Worm (Caenorhabditis elegans) whole organism, L2 larva: Measurements from ENCODE around the gene dsl-7.
A peak's percentile ranks its signal among the peaks of the same experiment; 100 is the strongest.

Source experiments
- C34F6.9 ChIP-seq: fragments of 150-350 bp; optimal IDR thresholded peaks from 2 replicates; lab custom pipeline; 2014; ENCODE audit warnings: missing biosample characterization, missing genetic modification characterization
- F13H6.1 ChIP-seq: sonication (generic microtip); optimal IDR thresholded peaks from 2 replicates; lab custom pipeline; 2016; ENCODE audit warnings: missing genetic modification characterization, missing compliant biosample characterization
- Y55F3AM.14 ChIP-seq: fragments of 200-800 bp; sonication (Bioruptor generic); optimal IDR thresholded peaks from 2 replicates; lab custom pipeline; 2018; ENCODE audit warnings: mild to moderate bottlenecking, missing genetic modification characterization, missing compliant biosample characterization
- alr-1 ChIP-seq: fragments of 150-350 bp; optimal IDR thresholded peaks from 2 replicates; lab custom pipeline; 2014; ENCODE audit warnings: missing biosample characterization, missing genetic modification characterization
- aly-2 ChIP-seq: fragments of 150-350 bp; optimal IDR thresholded peaks from 2 replicates; lab custom pipeline; 2014; ENCODE audit warnings: missing biosample characterization, missing genetic modification characterization
- ama-1 ChIP-seq: fragments of 150-350 bp; optimal IDR thresholded peaks from 2 replicates; lab custom pipeline; 2018; ENCODE audit warnings: inconsistent platforms
- blmp-1 ChIP-seq: sonication (generic microtip); optimal IDR thresholded peaks from 2 replicates; lab custom pipeline; 2017; ENCODE audit warnings: missing genetic modification characterization, mild to moderate bottlenecking, missing compliant biosample characterization, antibody characterized with exemption, moderate library complexity; ENCODE audit not compliant: insufficient read depth
- ceh-16 ChIP-seq: fragments of 150-350 bp; optimal IDR thresholded peaks from 2 replicates; lab custom pipeline; 2014; ENCODE audit warnings: missing biosample characterization, missing genetic modification characterization
- ceh-82 ChIP-seq: fragments of 150-350 bp; optimal IDR thresholded peaks from 2 replicates; lab custom pipeline; 2014; ENCODE audit warnings: missing biosample characterization, missing genetic modification characterization
- crh-2 ChIP-seq: sonication (generic microtip); optimal IDR thresholded peaks from 2 replicates; lab custom pipeline; 2017; ENCODE audit warnings: missing biosample characterization, missing genetic modification characterization
- dmd-4 ChIP-seq: sonication (generic microtip); optimal IDR thresholded peaks from 2 replicates; lab custom pipeline; 2017; ENCODE audit warnings: missing biosample characterization, missing genetic modification characterization
- egl-27 ChIP-seq: sonication (generic microtip); optimal IDR thresholded peaks from 3 replicates; lab custom pipeline; 2017; ENCODE audit warnings: missing biosample characterization, missing genetic modification reagents, missing genetic modification characterization
- elt-1 ChIP-seq: fragments of 150-350 bp; optimal IDR thresholded peaks from 2 replicates; lab custom pipeline; 2014; ENCODE audit warnings: missing biosample characterization, missing genetic modification characterization
- fos-1 ChIP-seq: fragments of 150-350 bp; optimal IDR thresholded peaks from 2 replicates; lab custom pipeline; 2014; ENCODE audit warnings: missing biosample characterization, missing genetic modification characterization
- gmeb-1 ChIP-seq: fragments of 150-350 bp; optimal IDR thresholded peaks from 2 replicates; lab custom pipeline; 2014; ENCODE audit warnings: missing biosample characterization, missing genetic modification characterization
- lin-11 ChIP-seq: fragments of 150-350 bp; sonication (generic microtip); optimal IDR thresholded peaks from 2 replicates; lab custom pipeline; 2014; ENCODE audit warnings: missing biosample characterization, missing genetic modification characterization, inconsistent platforms, mixed read lengths
- lin-13 ChIP-seq: fragments of 150-350 bp; optimal IDR thresholded peaks from 2 replicates; lab custom pipeline; 2014; ENCODE audit warnings: missing biosample characterization, missing genetic modification reagents, missing genetic modification characterization
- lin-39 ChIP-seq: fragments of 150-350 bp; optimal IDR thresholded peaks from 2 replicates; lab custom pipeline; 2014; ENCODE audit warnings: missing biosample characterization, missing genetic modification reagents, missing genetic modification characterization
- lsy-2 ChIP-seq, 2 experiments: fragments of 150-350 bp in 1 of 2; sonication (generic microtip) in 1 of 2; optimal IDR thresholded peaks; 2 replicates each; lab custom pipeline; 2014 to 2017; ENCODE audit warnings: missing biosample characterization in 2 of 2, missing genetic modification characterization in 2 of 2
- mab-5 ChIP-seq: fragments of 150-350 bp; optimal IDR thresholded peaks from 2 replicates; lab custom pipeline; 2014; ENCODE audit warnings: missing biosample characterization, missing genetic modification characterization
- mbf-1 ChIP-seq: sonication (generic microtip); optimal IDR thresholded peaks from 2 replicates; lab custom pipeline; 2017; ENCODE audit warnings: missing biosample characterization, missing genetic modification characterization
- mdl-1 ChIP-seq, 2 experiments: fragments of 150-350 bp in 1 of 2; sonication (generic microtip) in 1 of 2; optimal IDR thresholded peaks; 2 replicates each; lab custom pipeline; 2017; ENCODE audit warnings: missing biosample characterization in 2 of 2, missing genetic modification characterization in 2 of 2
- nhr-10 ChIP-seq: sonication (generic microtip); optimal IDR thresholded peaks from 2 replicates; lab custom pipeline; 2017; ENCODE audit warnings: missing biosample characterization, missing genetic modification characterization
- nhr-12 ChIP-seq: fragments of 150-350 bp; optimal IDR thresholded peaks from 2 replicates; lab custom pipeline; 2014; ENCODE audit warnings: missing biosample characterization, missing genetic modification characterization
- nhr-129 ChIP-seq: fragments of 150-350 bp; optimal IDR thresholded peaks from 2 replicates; lab custom pipeline; 2014; ENCODE audit warnings: missing biosample characterization, missing genetic modification characterization
- nhr-21 ChIP-seq: fragments of 150-350 bp; optimal IDR thresholded peaks from 2 replicates; lab custom pipeline; 2014; ENCODE audit warnings: missing biosample characterization, missing genetic modification characterization
- nhr-237 ChIP-seq: fragments of 150-350 bp; optimal IDR thresholded peaks from 2 replicates; lab custom pipeline; 2014; ENCODE audit warnings: missing biosample characterization, missing genetic modification characterization
- nhr-25 ChIP-seq: fragments of 150-350 bp; sonication (generic microtip); optimal IDR thresholded peaks from 3 replicates; lab custom pipeline; 2014; ENCODE audit warnings: missing biosample characterization, missing genetic modification characterization
- nhr-6 ChIP-seq: fragments of 150-350 bp; optimal IDR thresholded peaks from 2 replicates; lab custom pipeline; 2014; ENCODE audit warnings: missing biosample characterization, missing genetic modification characterization
- nhr-77 ChIP-seq: fragments of 150-350 bp; optimal IDR thresholded peaks from 2 replicates; lab custom pipeline; 2014; ENCODE audit warnings: missing biosample characterization, missing genetic modification characterization
- peb-1 ChIP-seq: fragments of 150-350 bp; optimal IDR thresholded peaks from 2 replicates; lab custom pipeline; 2014; ENCODE audit warnings: missing biosample characterization, missing genetic modification characterization
- sem-4 ChIP-seq: fragments of 150-350 bp; optimal IDR thresholded peaks from 2 replicates; lab custom pipeline; 2014; ENCODE audit warnings: missing biosample characterization, missing genetic modification reagents, missing genetic modification characterization
- skn-1 ChIP-seq: sonication (generic microtip); optimal IDR thresholded peaks from 2 replicates; lab custom pipeline; 2017; ENCODE audit warnings: missing biosample characterization, missing genetic modification characterization
- sma-3 ChIP-seq: sonication (generic microtip); optimal IDR thresholded peaks from 2 replicates; lab custom pipeline; 2016; ENCODE audit warnings: missing genetic modification reagents, missing genetic modification characterization, missing compliant biosample characterization
- sma-9 ChIP-seq, 2 experiments: fragments of 150-350 bp in 1 of 2; sonication (generic microtip) in 1 of 2; optimal IDR thresholded peaks; 2 replicates each; lab custom pipeline; 2014 to 2016; ENCODE audit warnings: missing genetic modification characterization in 2 of 2, mild to moderate bottlenecking in 1 of 2, missing biosample characterization in 1 of 2, missing compliant biosample characterization in 1 of 2, missing genetic modification reagents in 1 of 2, moderate library complexity in 1 of 2
- snpc-4 ChIP-seq: fragments of 150-350 bp; optimal IDR thresholded peaks from 2 replicates; lab custom pipeline; 2014; ENCODE audit warnings: missing biosample characterization, missing genetic modification characterization
- unc-55 ChIP-seq: fragments of 150-350 bp; sonication (generic microtip); optimal IDR thresholded peaks from 3 replicates; lab custom pipeline; 2014; ENCODE audit warnings: missing biosample characterization, missing genetic modification reagents, missing genetic modification characterization
- unc-62 ChIP-seq: fragments of 150-350 bp; optimal IDR thresholded peaks from 2 replicates; lab custom pipeline; 2014; ENCODE audit warnings: missing biosample characterization, missing genetic modification reagents, missing genetic modification characterization
- zag-1 ChIP-seq: fragments of 150-350 bp; optimal IDR thresholded peaks from 2 replicates; lab custom pipeline; 2014; ENCODE audit warnings: missing biosample characterization, missing genetic modification characterization
- ztf-11 ChIP-seq: sonication (generic microtip); optimal IDR thresholded peaks from 2 replicates; lab custom pipeline; 2017; ENCODE audit warnings: missing biosample characterization, missing genetic modification characterization
- ztf-4 ChIP-seq: fragments of 150-350 bp; optimal IDR thresholded peaks from 2 replicates; lab custom pipeline; 2014; ENCODE audit warnings: missing biosample characterization, missing genetic modification characterization

The dsl-7 gene

ce11 chrV:13002070-13002469 is 9.1 kb downstream of the dsl-7 start, which contains the start of gene inft-2:
TSS of gene inft-2 (plus strand) at chrV:13002317.
- peak; percentile 27 for TF ChIP-seq fos-1
- TF ChIP-seq lin-39 (tag; lab: Kevin White, UChicago): no peak

- TF ChIP-seq sma-3 (GFP tag; lab: Kevin White, UChicago) (peak; percentile 71), nhr-10 (tag; lab: Kevin White, UChicago) (no peak), mdl-1 (tag; optimal IDR thresholded peaks at IDR 0.05; lab: Kevin White, UChicago) (peak in 1 of 2 experiments; percentile 5), blmp-1 (tag; lab: Kevin White, UChicago) (no peak), gmeb-1 (tag; lab: Kevin White, UChicago) (peak; percentile 56), ztf-4 (no peak), egl-27 (tag; lab: Kevin White, UChicago) (peak; percentile 58), ceh-16 (tag; lab: Kevin White, UChicago) (peak; percentile 44), nhr-25 (tag; lab: Kevin White, UChicago) (peak; percentile 46), lsy-2 (tag; optimal IDR thresholded peaks at IDR 0.05; lab: Kevin White, UChicago) (peak; percentile 52 to 63), Y55F3AM.14 (GFP tag; lab: Kevin White, UChicago) (peak; percentile 1), sma-9 (GFP tag; optimal IDR thresholded peaks at IDR 0.05; lab: Kevin White, UChicago) (peak; percentile 74), sma-9 (tag; optimal IDR thresholded peaks at IDR 0.05; lab: Kevin White, UChicago) (no peak), zag-1 (peak; percentile 13), C34F6.9 (peak; percentile 57), peb-1 (no peak), snpc-4 (tag; lab: Kevin White, UChicago) (peak; percentile 6), crh-2 (tag; lab: Kevin White, UChicago) (peak; percentile 74), F13H6.1 (tag; lab: Kevin White, UChicago) (peak; percentile 70), lin-11 (tag; lab: Kevin White, UChicago) (peak; percentile 52), unc-55 (GFP tag; lab: Kevin White, UChicago) (peak; percentile 67), nhr-129 (tag; lab: Kevin White, UChicago) (peak; percentile 93), nhr-21 (peak; percentile 57), fos-1 (peak; percentile 51), unc-62 (GFP tag; lab: Kevin White, UChicago) (no peak), ztf-11 (tag; lab: Kevin White, UChicago) (no peak)
Observed at ce11 chrV:13003378-13003777, 10.4 kb downstream of the dsl-7 start.

ce11 chrV:13004374-13004773 is 11.4 kb downstream of the dsl-7 start:
- TF ChIP-seq aly-2 (tag; lab: Kevin White, UChicago) (no peak), nhr-21 (no peak), lin-13 (no peak), lin-11 (tag; lab: Kevin White, UChicago) (no peak), elt-1 (tag; lab: Kevin White, UChicago) (no peak), sem-4 (tag; lab: Kevin White, UChicago) (no peak), lsy-2 (tag; optimal IDR thresholded peaks at IDR 0.05; lab: Kevin White, UChicago) (no peak), sma-3 (GFP tag; lab: Kevin White, UChicago) (no peak), ceh-82 (no peak), nhr-12 (tag; lab: Kevin White, UChicago) (no peak), mab-5 (no peak), zag-1 (no peak), nhr-237 (tag; lab: Kevin White, UChicago) (no peak), dmd-4 (tag; lab: Kevin White, UChicago) (no peak), mbf-1 (tag; lab: Kevin White, UChicago) (no peak)

- TF ChIP-seq nhr-77 (tag; lab: Kevin White, UChicago) (no peak), ama-1 (no peak), F13H6.1 (tag; lab: Kevin White, UChicago) (no peak), fos-1 (no peak), skn-1 (tag; lab: Kevin White, UChicago) (no peak), nhr-21 (no peak), alr-1 (no peak), lin-13 (no peak), peb-1 (no peak), mdl-1 (tag; optimal IDR thresholded peaks at IDR 0.05; lab: Kevin White, UChicago) (no peak), nhr-6 (no peak), egl-27 (tag; lab: Kevin White, UChicago) (no peak), nhr-129 (tag; lab: Kevin White, UChicago) (no peak), nhr-10 (tag; lab: Kevin White, UChicago) (no peak)
Observed at ce11 chrV:13006754-13007153, 13.8 kb downstream of the dsl-7 start.
